Worm (Caenorhabditis elegans): ENCODE data around the gene acr-9.

The acr-9 gene

ce11 chrX:13655769-13656168, 9.1 kb upstream of the acr-9 start:
- TF ChIP-seq ets-7 (tag; optimal IDR thresholded peaks at IDR 0.05) (no peak), aly-1 (tag; optimal IDR thresholded peaks at IDR 0.05) (no peak), ama-1 (optimal IDR thresholded peaks at IDR 0.05) (no peak), hmbx-1 (tag; optimal IDR thresholded peaks at IDR 0.05) (no peak), tbx-37 (GFP tag; conservative IDR thresholded peaks at IDR 0.05) (no peak), sea-1 (GFP tag; conservative IDR thresholded peaks at IDR 0.05) (no peak), pes-1 (GFP tag; IDR thresholded peaks at IDR 0.05) (no peak), ceh-13 (GFP tag; optimal IDR thresholded peaks at IDR 0.05) (no peak), tbx-11 (GFP tag; IDR thresholded peaks at IDR 0.05) (no peak), hmg-4 (GFP tag; optimal IDR thresholded peaks at IDR 0.05) (no peak), scrt-1 (GFP tag; IDR thresholded peaks at IDR 0.05) (no peak), hnd-1 (tag; optimal IDR thresholded peaks at IDR 0.05) (no peak)

- TF ChIP-seq B0310.2 (tag; optimal IDR thresholded peaks at IDR 0.05) (no peak), hmg-4 (GFP tag; optimal IDR thresholded peaks at IDR 0.05) (no peak)
These were observed 7.6 kb upstream of the acr-9 start for ce11 chrX:13654276-13654675.

DNA sequence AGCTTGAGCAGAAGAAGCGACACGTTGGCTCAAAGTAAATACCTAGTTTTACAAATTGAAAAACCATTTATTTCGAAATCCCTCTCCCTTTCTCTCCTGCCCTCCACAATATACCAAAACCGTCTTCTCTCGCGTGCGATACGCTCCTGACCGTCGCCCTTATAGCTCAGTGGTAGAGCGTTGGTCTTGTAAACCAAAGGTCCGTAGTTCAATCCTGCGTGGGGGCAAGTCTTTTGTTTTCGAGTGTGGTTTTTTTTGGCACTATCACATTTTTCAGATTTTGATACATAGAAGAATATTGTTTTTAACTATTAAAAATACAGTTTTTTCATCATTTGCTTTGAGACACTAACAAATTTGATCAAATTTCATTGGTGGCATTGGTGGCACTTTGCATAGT, 6.9 kb upstream of the acr-9 start:
- no peak for TF ChIP-seq tra-4 (tag; optimal IDR thresholded peaks at IDR 0.05)
- no peak for TF ChIP-seq F13C5.2 (tag; optimal IDR thresholded peaks at IDR 0.05)
- peak; percentile 19 for TF ChIP-seq aly-1 (tag; optimal IDR thresholded peaks at IDR 0.05)
- TF ChIP-seq scrt-1 (GFP tag; IDR thresholded peaks at IDR 0.05) = peak; percentile 80
- peak; percentile 72 for TF ChIP-seq tbx-37 (GFP tag; conservative IDR thresholded peaks at IDR 0.05)
- peak; percentile 87 for TF ChIP-seq pes-1 (GFP tag; IDR thresholded peaks at IDR 0.05)
- peak; percentile 8 for TF ChIP-seq ceh-13 (GFP tag; optimal IDR thresholded peaks at IDR 0.05)
- TF ChIP-seq ets-7 (tag; optimal IDR thresholded peaks at IDR 0.05) = no peak
- TF ChIP-seq B0310.2 (tag; optimal IDR thresholded peaks at IDR 0.05) = peak; percentile 58
- peak; percentile 45 for TF ChIP-seq hnd-1 (tag; optimal IDR thresholded peaks at IDR 0.05)
- peak; percentile 61 for TF ChIP-seq ceh-36 (tag; optimal IDR thresholded peaks at IDR 0.05)
- no peak for TF ChIP-seq ama-1 (optimal IDR thresholded peaks at IDR 0.05)
- peak; percentile 53 for TF ChIP-seq hmg-4 (GFP tag; optimal IDR thresholded peaks at IDR 0.05)
- TF ChIP-seq tbx-11 (GFP tag; IDR thresholded peaks at IDR 0.05) = peak; percentile 69; the same call in 1 of the 2 replicates
- no peak for TF ChIP-seq hmbx-1 (tag; optimal IDR thresholded peaks at IDR 0.05)
- peak; percentile 74 for TF ChIP-seq flt-1 (GFP tag; IDR thresholded peaks at IDR 0.05)
- TF ChIP-seq sea-1 (GFP tag; conservative IDR thresholded peaks at IDR 0.05) = peak; percentile 82

- TF ChIP-seq flt-1 (GFP tag; IDR thresholded peaks at IDR 0.05) = no peak
- no peak for TF ChIP-seq tbx-11 (GFP tag; IDR thresholded peaks at IDR 0.05)
- no peak for TF ChIP-seq tbx-37 (GFP tag; conservative IDR thresholded peaks at IDR 0.05)
- TF ChIP-seq tra-4 (tag; optimal IDR thresholded peaks at IDR 0.05) = no peak
- no peak for TF ChIP-seq hnd-1 (tag; optimal IDR thresholded peaks at IDR 0.05)
- no peak for TF ChIP-seq F13C5.2 (tag; optimal IDR thresholded peaks at IDR 0.05)
- no peak for TF ChIP-seq B0310.2 (tag; optimal IDR thresholded peaks at IDR 0.05)
- TF ChIP-seq pes-1 (GFP tag; IDR thresholded peaks at IDR 0.05) = no peak
- no peak for TF ChIP-seq ama-1 (optimal IDR thresholded peaks at IDR 0.05)
- TF ChIP-seq ceh-13 (GFP tag; optimal IDR thresholded peaks at IDR 0.05) = no peak
- no peak for TF ChIP-seq scrt-1 (GFP tag; IDR thresholded peaks at IDR 0.05)
- no peak for TF ChIP-seq sea-1 (GFP tag; conservative IDR thresholded peaks at IDR 0.05)
These were observed 4.1 kb upstream of the acr-9 start, which contains the start of gene C40C9.4 for ce11 chrX:13650799-13651198. Gene C40C9.4 (plus strand): TSS chrX:13651099.

- no peak for TF ChIP-seq tbx-37 (GFP tag; conservative IDR thresholded peaks at IDR 0.05)
- TF ChIP-seq sea-1 (GFP tag; conservative IDR thresholded peaks at IDR 0.05) = no peak
- TF ChIP-seq pes-1 (GFP tag; IDR thresholded peaks at IDR 0.05) = no peak
- no peak for TF ChIP-seq ama-1 (optimal IDR thresholded peaks at IDR 0.05)
- no peak for TF ChIP-seq ets-7 (tag; optimal IDR thresholded peaks at IDR 0.05)
- no peak for TF ChIP-seq ceh-36 (tag; optimal IDR thresholded peaks at IDR 0.05)
- no peak for TF ChIP-seq hnd-1 (tag; optimal IDR thresholded peaks at IDR 0.05)
- TF ChIP-seq hmg-4 (GFP tag; optimal IDR thresholded peaks at IDR 0.05) = no peak
- TF ChIP-seq tra-4 (tag; optimal IDR thresholded peaks at IDR 0.05) = no peak
- no peak for TF ChIP-seq aly-1 (tag; optimal IDR thresholded peaks at IDR 0.05)
- TF ChIP-seq scrt-1 (GFP tag; IDR thresholded peaks at IDR 0.05) = no peak
- TF ChIP-seq F13C5.2 (tag; optimal IDR thresholded peaks at IDR 0.05) = no peak
- TF ChIP-seq tbx-11 (GFP tag; IDR thresholded peaks at IDR 0.05) = no peak
- no peak for TF ChIP-seq hmbx-1 (tag; optimal IDR thresholded peaks at IDR 0.05)
These were observed 607 bp upstream of the acr-9 start, which contains the start of gene C40C9.3 for ce11 chrX:13647305-13647704. Gene C40C9.3 (plus strand): TSS chrX:13647605.

- TF ChIP-seq ceh-13 (GFP tag; optimal IDR thresholded peaks at IDR 0.05) = no peak
- TF ChIP-seq B0310.2 (tag; optimal IDR thresholded peaks at IDR 0.05) = no peak
- no peak for TF ChIP-seq flt-1 (GFP tag; IDR thresholded peaks at IDR 0.05)
- TF ChIP-seq ama-1 (optimal IDR thresholded peaks at IDR 0.05) = no peak
- TF ChIP-seq F13C5.2 (tag; optimal IDR thresholded peaks at IDR 0.05) = no peak
- no peak for TF ChIP-seq hnd-1 (tag; optimal IDR thresholded peaks at IDR 0.05)
- TF ChIP-seq tbx-11 (GFP tag; IDR thresholded peaks at IDR 0.05) = no peak
These were observed 1.8 kb downstream of the acr-9 start for ce11 chrX:13644884-13645283.

DNA sequence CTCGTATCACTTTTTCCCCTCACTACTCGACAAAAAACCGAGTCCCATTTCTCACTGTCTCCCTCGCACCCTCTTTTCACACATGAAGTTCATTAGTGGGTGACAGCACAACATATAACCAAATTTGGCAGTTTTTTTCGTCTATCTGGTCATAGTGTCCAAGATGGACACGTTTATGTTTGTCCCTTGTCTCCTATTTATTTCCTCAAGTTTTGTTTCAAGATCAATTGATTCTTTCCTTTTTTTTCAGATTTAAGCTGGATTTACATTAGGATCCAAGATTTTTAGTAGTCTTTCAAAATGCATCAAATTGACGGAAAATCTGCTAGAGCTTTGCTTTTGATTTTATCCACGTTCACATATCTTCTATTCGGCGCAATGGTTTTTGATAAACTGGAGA, 7.1 kb downstream of the acr-9 start, which contains the start of gene twk-20:
twk-20 (plus strand) TSS at position 301 of the 400 bp plus-strand sequence.
- TF ChIP-seq hnd-1 (tag; optimal IDR thresholded peaks at IDR 0.05) (no peak), tbx-37 (GFP tag; conservative IDR thresholded peaks at IDR 0.05) (no peak), ama-1 (optimal IDR thresholded peaks at IDR 0.05) (no peak), ceh-36 (tag; optimal IDR thresholded peaks at IDR 0.05) (no peak), F13C5.2 (tag; optimal IDR thresholded peaks at IDR 0.05) (no peak), aly-1 (tag; optimal IDR thresholded peaks at IDR 0.05) (no peak)

DNA sequence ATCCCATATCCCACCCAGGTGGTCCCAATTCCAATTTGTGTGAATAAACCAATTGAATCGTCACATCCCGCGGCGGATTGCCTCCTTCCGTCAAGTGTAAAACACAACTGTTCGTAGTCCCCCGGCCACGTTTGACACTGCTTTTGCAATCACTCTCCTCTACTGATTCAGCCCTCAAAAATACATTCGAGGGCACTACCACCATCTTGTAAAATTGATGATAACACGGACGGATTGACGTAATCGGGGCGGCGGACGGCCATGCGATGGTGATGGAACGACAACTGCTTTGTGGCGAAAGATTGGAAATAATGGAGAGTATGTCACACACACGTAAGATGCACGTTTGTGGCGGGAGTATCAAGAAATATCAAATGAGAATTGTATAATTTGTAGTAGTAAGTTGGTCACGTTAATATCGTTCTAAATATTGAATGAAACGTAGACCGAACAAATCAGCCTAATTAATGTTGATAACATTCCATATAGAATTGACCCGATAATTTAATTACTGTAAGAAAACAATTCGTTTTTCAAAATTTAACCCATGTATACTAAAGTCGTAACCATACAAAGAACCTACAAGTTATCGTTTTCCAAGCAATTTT, 8.2 kb downstream of the acr-9 start:
- TF ChIP-seq B0310.2 (tag; optimal IDR thresholded peaks at IDR 0.05) (no peak), hnd-1 (tag; optimal IDR thresholded peaks at IDR 0.05) (no peak), ets-7 (tag; optimal IDR thresholded peaks at IDR 0.05) (no peak), pes-1 (GFP tag; IDR thresholded peaks at IDR 0.05) (no peak), scrt-1 (GFP tag; IDR thresholded peaks at IDR 0.05) (no peak), sea-1 (GFP tag; conservative IDR thresholded peaks at IDR 0.05) (no peak), tbx-37 (GFP tag; conservative IDR thresholded peaks at IDR 0.05) (no peak), ceh-36 (tag; optimal IDR thresholded peaks at IDR 0.05) (no peak), hmg-4 (GFP tag; optimal IDR thresholded peaks at IDR 0.05) (no peak), hmbx-1 (tag; optimal IDR thresholded peaks at IDR 0.05) (no peak)

Measured in whole organism, early embryonic.